Fruit fly (Drosophila melanogaster) whole organism, adult: Measurements from ENCODE around the gene ovm.

Experiments
- CG11617 ChIP-seq: fragments of 200-800 bp; sonication (Bioruptor generic); optimal IDR thresholded peaks from 2 replicates; lab custom pipeline; 2017; ENCODE audit warnings: mild to moderate bottlenecking, missing biosample characterization, missing genetic modification reagents, missing genetic modification characterization
- CG12768 ChIP-seq: fragments of 200-800 bp; sonication (Bioruptor generic); optimal IDR thresholded peaks from 2 replicates; lab custom pipeline; 2017; ENCODE audit warnings: missing biosample characterization, missing genetic modification characterization, mild to moderate bottlenecking, moderate library complexity, missing genetic modification reagents
- CG14711 ChIP-seq: fragments of 200-800 bp; sonication (Bioruptor generic); optimal IDR thresholded peaks from 2 replicates; lab custom pipeline; 2018; ENCODE audit warnings: missing biosample characterization, mild to moderate bottlenecking, missing genetic modification characterization, moderate library complexity
- CG1620 ChIP-seq: fragments of 200-800 bp; sonication (Bioruptor generic); optimal IDR thresholded peaks from 2 replicates; lab custom pipeline; 2016; ENCODE audit warnings: missing biosample characterization, missing genetic modification characterization
- CG33017 ChIP-seq: fragments of 200-800 bp; sonication (Bioruptor generic); optimal IDR thresholded peaks from 2 replicates; lab custom pipeline; 2018; ENCODE audit warnings: missing biosample characterization, mild to moderate bottlenecking, missing genetic modification characterization, moderate library complexity
- CG5204 ChIP-seq: fragments of 200-800 bp; sonication (Bioruptor generic); optimal IDR thresholded peaks from 2 replicates; lab custom pipeline; 2016; ENCODE audit warnings: missing biosample characterization, missing genetic modification characterization
- CG7045 ChIP-seq: fragments of 200-800 bp; sonication (Bioruptor generic); optimal IDR thresholded peaks from 2 replicates; lab custom pipeline; 2017; ENCODE audit warnings: missing biosample characterization, mild to moderate bottlenecking, missing genetic modification characterization
- CG7101 ChIP-seq: fragments of 200-800 bp; sonication (Bioruptor generic); optimal IDR thresholded peaks from 2 replicates; lab custom pipeline; 2018; ENCODE audit warnings: missing biosample characterization, mild to moderate bottlenecking, missing genetic modification characterization, moderate library complexity
- Clk ChIP-seq: fragments of 200-800 bp; sonication (Bioruptor generic); optimal IDR thresholded peaks from 2 replicates; lab custom pipeline; 2017; ENCODE audit warnings: missing biosample characterization, missing genetic modification characterization
- Crg-1 ChIP-seq: fragments of 200-800 bp; sonication (Bioruptor generic); optimal IDR thresholded peaks from 2 replicates; lab custom pipeline; 2016; ENCODE audit warnings: missing biosample characterization, missing genetic modification characterization
- Hr96 ChIP-seq: fragments of 200-800 bp; sonication (Bioruptor generic); optimal IDR thresholded peaks from 2 replicates; lab custom pipeline; 2016; ENCODE audit warnings: missing biosample characterization, missing genetic modification characterization
- Mnt ChIP-seq: fragments of 200-800 bp; sonication (Bioruptor generic); optimal IDR thresholded peaks from 2 replicates; lab custom pipeline; 2016; ENCODE audit warnings: missing biosample characterization, mild to moderate bottlenecking, missing genetic modification characterization
- bab1 ChIP-seq: fragments of 200-800 bp; sonication (Bioruptor generic); optimal IDR thresholded peaks from 3 replicates; lab custom pipeline; 2019; ENCODE audit warnings: missing biosample characterization, mild to moderate bottlenecking, missing genetic modification characterization, moderate library complexity
- cic ChIP-seq: fragments of 200-800 bp; sonication (Bioruptor generic); optimal IDR thresholded peaks from 2 replicates; lab custom pipeline; 2017; ENCODE audit warnings: missing biosample characterization, mild to moderate bottlenecking, missing genetic modification characterization, moderate library complexity
- cnc ChIP-seq, 2 experiments: fragments of >200 bp; optimal IDR thresholded peaks; 2 replicates each; lab custom pipeline; 2017
- kay ChIP-seq: fragments of 200-800 bp; sonication (Bioruptor generic); peaks from one replicate; lab custom pipeline; 2016; ENCODE audit warnings: missing biosample characterization, missing genetic modification characterization, borderline replicate concordance
- ovo ChIP-seq: fragments of 200-800 bp; sonication (Bioruptor generic); optimal IDR thresholded peaks from 2 replicates; lab custom pipeline; 2016; ENCODE audit warnings: missing biosample characterization, missing genetic modification characterization
- pad ChIP-seq: fragments of 200-800 bp; sonication (Bioruptor generic); optimal IDR thresholded peaks from 3 replicates; lab custom pipeline; 2017; ENCODE audit warnings: missing biosample characterization, missing genetic modification characterization, mild to moderate bottlenecking, moderate library complexity, missing genetic modification reagents
- tj ChIP-seq: fragments of 200-800 bp; sonication (Bioruptor generic); optimal IDR thresholded peaks from 3 replicates; lab custom pipeline; 2017; ENCODE audit warnings: missing biosample characterization, mild to moderate bottlenecking, missing genetic modification characterization, moderate library complexity
- toe ChIP-seq: fragments of 200-800 bp; sonication (Bioruptor generic); optimal IDR thresholded peaks from 2 replicates; lab custom pipeline; 2016; ENCODE audit warnings: missing biosample characterization, missing genetic modification characterization

The ovm gene

DNA sequence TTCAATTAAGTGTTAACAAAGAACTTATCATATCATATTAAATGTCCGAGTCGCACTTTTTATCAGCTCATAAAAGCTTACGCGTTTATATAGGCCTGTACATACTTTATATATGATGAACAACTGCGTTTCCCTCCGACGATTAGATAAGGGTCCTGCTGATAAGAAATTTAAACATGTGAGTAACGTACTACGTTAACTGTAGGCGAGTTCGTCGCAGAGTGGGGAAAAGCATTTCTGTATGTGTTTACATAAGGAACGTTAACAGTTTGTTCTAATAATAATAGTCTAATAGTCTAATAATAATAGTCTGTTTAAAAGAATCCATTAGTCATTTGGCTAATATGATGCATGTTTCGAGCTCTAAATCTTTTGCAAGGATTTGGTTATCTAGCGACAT is 29.6 kb upstream of the ovm start:
- peak; percentile 69 for TF ChIP-seq cic (GFP tag; lab: Kevin White, UChicago)
- peak; percentile 89 for TF ChIP-seq kay (GFP tag; lab: Kevin White, UChicago)
- TF ChIP-seq CG5204 = no peak
- peak; percentile 1 for TF ChIP-seq bab1
- TF ChIP-seq tj (GFP tag; lab: Kevin White, UChicago) = no peak
- no peak for TF ChIP-seq CG14711 (tag; lab: Kevin White, UChicago)
- TF ChIP-seq Hr96 (GFP tag; lab: Kevin White, UChicago) = no peak
- TF ChIP-seq Clk (GFP tag; lab: Kevin White, UChicago) = no peak
- no peak for TF ChIP-seq toe (GFP tag; lab: Kevin White, UChicago)
- TF ChIP-seq CG7101 (tag; lab: Kevin White, UChicago) = no peak
- peak; percentile 17 for TF ChIP-seq CG12768
- TF ChIP-seq CG33017 = no peak

DNA sequence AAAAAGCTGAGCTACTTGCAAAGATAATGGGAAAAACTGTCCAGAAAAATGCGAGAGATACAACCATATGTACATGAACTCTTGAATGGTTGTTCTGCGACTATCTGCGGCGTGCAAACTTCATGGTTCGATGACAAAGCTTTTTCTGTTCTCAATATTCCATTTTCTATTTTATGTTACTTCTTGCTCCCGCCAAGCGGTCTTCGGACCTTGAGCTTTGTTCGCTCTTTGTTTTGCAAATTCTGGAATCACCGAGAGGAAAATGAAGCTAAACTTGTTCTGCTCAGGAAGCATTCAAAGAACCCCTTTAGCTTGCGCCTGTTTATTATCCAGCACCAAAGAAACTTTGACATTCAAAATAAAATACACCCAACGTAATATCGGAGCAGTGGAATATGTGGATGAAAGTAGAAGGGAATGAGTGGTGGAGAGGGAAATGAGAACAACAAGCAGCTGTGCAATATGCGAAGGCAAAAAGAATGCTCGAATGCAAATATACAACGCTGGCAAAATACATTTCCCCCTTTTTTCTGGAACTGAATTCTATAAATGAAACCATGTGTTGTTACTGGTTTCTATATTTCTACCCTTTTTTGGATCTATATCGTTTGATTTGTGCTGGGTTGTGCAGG is 27.6 kb upstream of the ovm start:
- TF ChIP-seq tj (GFP tag; lab: Kevin White, UChicago) = peak; percentile 78
- TF ChIP-seq cic (GFP tag; lab: Kevin White, UChicago) = peak; percentile 30
- no peak for TF ChIP-seq Mnt (GFP tag; lab: Kevin White, UChicago)
- peak in 1 of 2 experiments; percentile 27 for TF ChIP-seq cnc (optimal IDR thresholded peaks at IDR 0.05; lab: Kevin White, UChicago)

DNA sequence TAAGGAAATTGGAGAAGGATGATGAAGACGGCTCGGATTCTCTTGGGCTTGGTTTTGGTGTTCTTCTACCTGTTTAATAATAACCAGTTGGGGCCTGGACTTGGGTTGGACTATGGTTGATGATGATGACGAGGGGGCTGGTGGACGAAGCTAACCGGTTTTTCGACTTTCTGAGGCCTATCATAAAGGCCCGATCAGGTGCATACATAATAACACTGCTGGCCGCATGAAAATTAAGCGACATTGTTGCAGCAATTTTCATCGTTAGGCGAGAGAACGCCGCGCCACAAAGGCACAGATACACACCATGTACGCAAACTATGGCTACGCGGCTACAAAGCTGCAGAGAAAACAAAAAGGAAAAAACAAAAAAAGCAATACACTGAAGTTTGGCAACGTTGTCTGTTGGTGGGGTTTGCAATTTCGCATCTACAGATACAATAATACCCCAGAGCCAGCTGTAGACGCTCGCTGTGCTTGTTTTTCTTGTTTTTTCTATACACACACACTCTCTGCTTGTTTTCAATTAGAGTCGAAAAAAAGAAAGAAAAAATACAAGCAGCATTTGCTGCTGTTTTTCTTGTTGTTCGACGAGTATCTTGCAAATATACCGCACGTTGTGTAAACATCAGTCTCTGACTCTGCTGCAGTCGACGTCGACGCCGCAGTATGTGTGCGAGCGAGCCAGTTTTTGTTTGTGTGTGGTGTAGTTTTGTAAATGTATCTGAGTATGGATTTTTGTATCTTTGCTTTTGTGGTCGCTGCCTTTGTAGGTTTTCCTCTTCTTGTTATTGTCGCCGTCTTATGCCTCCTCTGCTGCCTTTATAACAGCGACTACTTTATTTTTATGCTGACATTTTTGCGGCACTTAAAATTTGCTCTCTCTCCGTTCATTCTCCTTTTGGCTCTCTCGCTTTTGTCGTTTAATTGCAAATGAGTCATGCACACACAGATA is 25.6 kb upstream of the ovm start:
- TF ChIP-seq CG1620 (GFP tag; lab: Kevin White, UChicago) = peak; percentile 83
- peak; percentile 95 for TF ChIP-seq CG5204
- TF ChIP-seq Crg-1 (GFP tag; lab: Kevin White, UChicago) = peak; percentile 95
- peak; percentile 98 for TF ChIP-seq bab1
- peak; percentile 100 for TF ChIP-seq cic (GFP tag; lab: Kevin White, UChicago)
- peak; percentile 97 for TF ChIP-seq toe (GFP tag; lab: Kevin White, UChicago)
- peak; percentile 100 for TF ChIP-seq Clk (GFP tag; lab: Kevin White, UChicago)
- TF ChIP-seq Hr96 (GFP tag; lab: Kevin White, UChicago) = peak; percentile 95
- peak; percentile 100 for TF ChIP-seq CG12768
- peak; percentile 100 for TF ChIP-seq kay (GFP tag; lab: Kevin White, UChicago)
- peak; percentile 99 for TF ChIP-seq tj (GFP tag; lab: Kevin White, UChicago)
- peak; percentile 96 for TF ChIP-seq CG7101 (tag; lab: Kevin White, UChicago)
- peak; percentile 99 for TF ChIP-seq ovo (GFP tag; lab: Kevin White, UChicago)
- peak; percentile 98 for TF ChIP-seq Mnt (GFP tag; lab: Kevin White, UChicago)
- TF ChIP-seq CG14711 (tag; lab: Kevin White, UChicago) = peak; percentile 86
- TF ChIP-seq CG11617 (GFP tag; lab: Kevin White, UChicago) = peak; percentile 100
- TF ChIP-seq cnc (optimal IDR thresholded peaks at IDR 0.05; lab: Kevin White, UChicago) = no peak
- peak; percentile 98 for TF ChIP-seq CG33017
- TF ChIP-seq CG7045 (GFP tag; lab: Kevin White, UChicago) = peak; percentile 99
- peak; percentile 91 for TF ChIP-seq pad (GFP tag; lab: Kevin White, UChicago)

DNA sequence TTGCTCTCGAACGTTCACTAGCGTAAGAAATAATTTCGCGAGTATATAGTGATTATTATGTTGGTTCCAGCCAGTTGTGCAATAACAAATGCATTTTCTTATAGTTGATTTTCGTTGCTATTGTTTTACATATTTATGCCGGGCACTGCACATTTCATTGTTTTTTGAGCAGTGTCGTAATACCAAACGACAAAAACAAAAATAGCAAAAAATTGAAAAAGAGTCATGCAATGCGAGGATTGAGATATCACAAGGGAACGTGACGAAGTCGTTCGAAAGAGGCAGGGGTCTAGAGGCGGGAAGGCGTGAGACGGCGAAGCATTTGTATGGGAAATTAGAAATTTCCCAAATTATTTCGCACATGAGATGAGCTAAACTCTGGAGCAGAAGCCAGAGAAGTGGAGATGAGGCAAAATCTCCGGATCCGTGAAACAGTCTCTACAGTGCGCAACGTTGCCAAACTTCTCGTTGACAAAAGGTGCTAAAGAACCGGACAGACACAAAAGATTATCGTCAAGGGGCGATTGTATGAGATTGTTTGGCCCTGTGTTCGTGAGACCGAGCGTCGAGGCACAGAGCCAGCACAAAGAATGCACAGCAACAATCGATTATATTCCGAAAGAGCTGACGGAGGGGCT is 24.6 kb upstream of the ovm start:
- no peak for TF ChIP-seq pad (GFP tag; lab: Kevin White, UChicago)
- TF ChIP-seq CG5204 = no peak
- TF ChIP-seq CG14711 (tag; lab: Kevin White, UChicago) = no peak
- TF ChIP-seq kay (GFP tag; lab: Kevin White, UChicago) = no peak
- TF ChIP-seq tj (GFP tag; lab: Kevin White, UChicago) = peak; percentile 59
- no peak for TF ChIP-seq CG11617 (GFP tag; lab: Kevin White, UChicago)
- no peak for TF ChIP-seq Crg-1 (GFP tag; lab: Kevin White, UChicago)
- no peak for TF ChIP-seq CG7045 (GFP tag; lab: Kevin White, UChicago)
- TF ChIP-seq CG33017 = no peak

DNA sequence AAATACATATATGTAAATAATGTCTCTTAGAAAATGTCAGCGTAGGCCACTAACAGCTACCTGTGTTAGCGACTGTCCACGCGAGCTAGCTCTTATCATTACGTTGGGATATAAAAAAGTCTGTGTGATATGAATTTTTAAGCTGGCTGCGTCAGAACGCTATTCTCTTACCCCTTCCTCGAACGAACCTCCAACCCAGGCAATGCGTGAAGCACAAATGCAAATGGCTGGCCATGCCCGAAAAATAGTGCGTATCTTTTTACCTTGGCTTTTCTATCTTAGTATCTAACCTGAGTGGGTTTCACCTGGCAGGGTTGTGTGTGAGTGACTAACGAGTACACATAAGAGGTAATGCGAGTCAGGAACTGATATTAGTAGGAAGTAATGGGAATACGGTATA is 22.4 kb upstream of the ovm start:
- no peak for TF ChIP-seq cic (GFP tag; lab: Kevin White, UChicago)

DNA sequence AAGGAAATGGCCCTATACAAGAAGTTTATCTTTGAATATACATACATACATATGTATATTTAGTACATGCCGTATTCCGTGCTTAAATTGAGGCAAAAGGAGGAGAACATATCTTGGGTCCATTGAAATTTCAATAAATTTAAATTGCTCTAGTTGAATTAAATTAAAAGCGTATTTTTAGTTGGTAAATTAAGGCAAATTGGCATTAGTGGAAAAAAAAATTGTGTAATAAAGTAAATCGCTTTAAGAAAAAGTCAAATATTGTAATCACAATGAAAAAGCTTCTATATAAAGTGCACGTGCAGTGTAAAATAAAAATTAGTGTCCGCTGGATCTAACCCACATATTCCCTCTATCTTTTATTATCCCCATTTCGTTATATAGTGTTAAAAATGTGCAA is 21.4 kb upstream of the ovm start:
- TF ChIP-seq CG14711 (tag; lab: Kevin White, UChicago) = no peak
- no peak for TF ChIP-seq kay (GFP tag; lab: Kevin White, UChicago)
- no peak for TF ChIP-seq Mnt (GFP tag; lab: Kevin White, UChicago)
- no peak for TF ChIP-seq cic (GFP tag; lab: Kevin White, UChicago)
- no peak for TF ChIP-seq Clk (GFP tag; lab: Kevin White, UChicago)
- TF ChIP-seq bab1 = no peak
- no peak for TF ChIP-seq CG7101 (tag; lab: Kevin White, UChicago)
- TF ChIP-seq CG12768 = no peak
- no peak for TF ChIP-seq pad (GFP tag; lab: Kevin White, UChicago)
- TF ChIP-seq tj (GFP tag; lab: Kevin White, UChicago) = no peak
- no peak for TF ChIP-seq Crg-1 (GFP tag; lab: Kevin White, UChicago)
- TF ChIP-seq ovo (GFP tag; lab: Kevin White, UChicago) = no peak
- no peak for TF ChIP-seq toe (GFP tag; lab: Kevin White, UChicago)
- no peak for TF ChIP-seq CG33017
- TF ChIP-seq CG1620 (GFP tag; lab: Kevin White, UChicago) = no peak
